Worm (Caenorhabditis elegans): ENCODE measurements around the gene tsen-2.

Gene tsen-2

ce11 chrIII:11878751-11879150 lies 19.3 kb downstream of the tsen-2 start, which contains the start of gene Y56A3A.6:
Gene Y56A3A.6, minus strand, starts transcription at chrIII:11878803.
- TF ChIP-seq unc-62 (GFP tag; optimal IDR thresholded peaks at IDR 0.05), result no peak

- no peak for TF ChIP-seq unc-62 (GFP tag; optimal IDR thresholded peaks at IDR 0.05)
Measured at ce11 chrIII:11876130-11876529, 21.9 kb downstream of the tsen-2 start.

- no peak for TF ChIP-seq unc-62 (GFP tag; optimal IDR thresholded peaks at IDR 0.05)
Measured at ce11 chrIII:11874242-11874641, 23.8 kb downstream of the tsen-2 start.

ce11 chrIII:11871617-11872016 lies 26.5 kb downstream of the tsen-2 start:
- TF ChIP-seq unc-62 (GFP tag; optimal IDR thresholded peaks at IDR 0.05), result no peak

- TF ChIP-seq unc-62 (GFP tag; optimal IDR thresholded peaks at IDR 0.05), result no peak
Measured at ce11 chrIII:11870009-11870408, 28.1 kb downstream of the tsen-2 start.

ce11 chrIII:11869231-11869912 lies 28.7 kb downstream of the tsen-2 start, which contains the start of gene taf-12:
Gene taf-12, minus strand, starts transcription at chrIII:11869281.
- TF ChIP-seq unc-62 (GFP tag; optimal IDR thresholded peaks at IDR 0.05), result no peak

DNA sequence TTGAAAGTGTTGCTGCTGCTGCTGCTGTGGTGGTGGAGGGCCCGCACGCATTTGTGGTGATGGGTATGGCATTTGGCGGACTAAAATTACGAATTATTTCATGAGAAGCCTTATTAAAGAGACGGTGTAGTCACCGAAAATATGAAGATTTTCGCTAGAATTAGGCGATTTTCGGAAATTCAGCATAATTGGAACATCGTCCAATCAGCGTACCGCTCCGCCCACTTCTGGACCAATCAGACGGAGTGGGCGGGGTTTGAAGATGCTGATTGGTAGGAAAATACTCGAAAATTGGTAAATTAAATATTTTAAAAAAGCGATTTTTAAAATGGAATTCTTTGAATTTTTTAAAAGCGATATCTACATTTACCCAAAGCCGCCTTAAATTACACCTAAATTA lies 31.9 kb downstream of the tsen-2 start:
- no peak for TF ChIP-seq unc-62 (GFP tag; optimal IDR thresholded peaks at IDR 0.05)

DNA sequence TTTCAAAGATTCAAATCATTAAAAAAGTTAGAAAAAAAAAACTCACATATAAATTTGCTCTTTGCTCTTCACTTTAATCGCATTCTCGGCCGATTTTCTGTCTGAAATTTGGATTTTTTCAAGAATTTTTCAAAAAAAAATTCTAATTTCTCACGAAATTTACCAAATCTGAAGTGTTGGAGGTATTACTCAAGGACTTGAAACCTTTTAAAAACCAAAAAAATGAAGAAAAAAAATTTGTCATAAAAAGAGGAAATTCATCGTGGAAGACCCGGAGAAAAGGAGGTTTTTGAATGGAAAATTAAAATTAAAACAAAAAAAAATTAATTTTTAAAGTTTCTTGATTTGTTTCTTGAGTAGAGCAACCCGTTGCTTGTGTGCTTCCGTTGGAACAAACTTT lies 35.9 kb downstream of the tsen-2 start, which contains the start of gene Y56A3A.2:
TSS of gene Y56A3A.2 (minus strand) at position 101 of the 400 bp plus-strand sequence.
- no peak for TF ChIP-seq unc-62 (GFP tag; optimal IDR thresholded peaks at IDR 0.05)

- TF ChIP-seq unc-62 (GFP tag; optimal IDR thresholded peaks at IDR 0.05), result no peak
Measured at ce11 chrIII:11861123-11861522, 36.9 kb downstream of the tsen-2 start.

DNA sequence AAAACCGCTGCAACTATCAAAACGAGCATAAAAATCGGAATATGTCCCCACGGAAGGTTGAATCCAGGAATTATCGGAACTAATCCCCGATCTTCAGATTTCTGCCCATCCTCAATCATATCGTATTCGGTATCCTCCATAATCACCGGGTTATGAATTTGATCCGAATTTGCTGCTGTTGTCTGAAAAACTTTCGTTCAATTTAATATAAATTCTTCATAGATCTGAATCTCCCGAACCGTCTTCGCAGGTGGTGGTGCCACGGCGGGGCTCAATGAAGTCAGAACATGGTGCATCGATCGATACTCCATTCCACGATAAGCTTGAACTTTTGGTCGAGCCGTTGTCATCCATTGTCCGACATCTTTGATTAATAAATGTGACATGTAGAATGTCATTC lies 41.2 kb downstream of the tsen-2 start:
- TF ChIP-seq unc-62 (GFP tag; optimal IDR thresholded peaks at IDR 0.05), result no peak

- no peak for TF ChIP-seq unc-62 (GFP tag; optimal IDR thresholded peaks at IDR 0.05)
Measured at ce11 chrIII:11853533-11853932, 44.5 kb downstream of the tsen-2 start.

- TF ChIP-seq unc-62 (GFP tag; optimal IDR thresholded peaks at IDR 0.05), result no peak
Measured at ce11 chrIII:11849590-11849989, 48.5 kb downstream of the tsen-2 start.

DNA sequence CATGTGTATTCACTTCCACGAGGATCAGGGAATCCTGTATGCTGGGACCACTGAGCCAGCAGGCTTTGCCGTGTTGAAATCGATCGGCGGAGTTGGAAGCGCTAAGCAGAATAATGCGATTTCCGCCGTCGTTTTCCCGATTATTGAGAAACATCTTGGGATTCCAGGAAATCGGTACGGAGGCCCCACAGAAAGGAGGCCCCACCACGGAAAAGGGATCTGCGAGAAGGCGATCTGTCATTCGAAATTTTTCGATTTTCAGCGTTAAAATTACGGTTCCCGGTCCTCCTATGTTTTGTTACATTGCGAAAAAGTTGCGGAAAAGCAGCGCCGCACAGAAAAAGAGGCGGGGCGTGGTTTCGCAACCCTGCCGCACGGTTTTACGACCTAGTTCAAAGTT lies 49.8 kb downstream of the tsen-2 start:
- no peak for TF ChIP-seq unc-62 (GFP tag; optimal IDR thresholded peaks at IDR 0.05)

- TF ChIP-seq unc-62 (GFP tag; optimal IDR thresholded peaks at IDR 0.05), result no peak
Measured at ce11 chrIII:11847658-11848202, 50.3 kb downstream of the tsen-2 start, which contains the start of gene mif-1. Gene mif-1, plus strand, starts transcription at chrIII:11848152.

DNA sequence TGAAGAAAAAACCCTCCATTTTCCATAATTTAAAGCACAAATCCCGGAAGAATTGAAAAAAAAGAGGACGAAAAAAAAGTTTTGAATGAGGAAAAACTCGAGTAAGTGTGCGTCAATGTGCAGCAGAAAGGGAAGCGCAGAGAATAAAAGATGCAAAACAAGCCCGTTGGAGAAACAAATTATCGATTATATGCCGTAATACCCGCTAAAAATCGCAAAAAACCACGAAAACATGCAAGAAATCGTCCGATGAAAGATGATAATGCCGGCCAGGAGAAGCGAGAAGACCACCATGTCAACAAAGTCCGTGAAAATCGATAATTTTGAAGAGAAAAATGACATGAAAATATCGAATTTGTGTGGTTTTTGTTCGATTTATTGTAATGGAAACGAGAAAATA lies 51.1 kb downstream of the tsen-2 start:
- TF ChIP-seq unc-62 (GFP tag; optimal IDR thresholded peaks at IDR 0.05), result no peak

DNA sequence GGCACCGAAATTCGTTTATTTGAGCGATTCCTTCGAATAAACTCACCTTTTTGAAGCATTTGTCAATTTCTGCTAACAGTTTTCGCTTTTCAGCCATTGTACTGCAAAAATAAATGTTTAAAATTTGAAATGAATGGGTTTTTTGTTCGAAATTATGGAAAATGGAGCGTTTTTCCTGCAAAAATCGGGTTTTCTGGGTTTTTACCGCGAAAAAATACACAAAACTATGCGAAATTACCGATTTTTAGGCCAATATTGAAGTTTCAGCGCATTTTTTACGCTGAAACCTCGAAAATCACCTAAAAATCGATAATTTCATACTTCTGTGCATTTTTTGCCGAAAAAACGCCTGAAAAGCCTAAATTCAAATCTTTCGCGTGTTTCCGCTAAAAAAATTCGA lies 51.7 kb downstream of the tsen-2 start, which contains the start of gene ntl-3:
TSS of gene ntl-3 (minus strand) at position 101 of the 400 bp plus-strand sequence.
- TF ChIP-seq unc-62 (GFP tag; optimal IDR thresholded peaks at IDR 0.05), result no peak
